Fruit fly (Drosophila melanogaster): Measurements from ENCODE around the gene Neos.

DNA sequence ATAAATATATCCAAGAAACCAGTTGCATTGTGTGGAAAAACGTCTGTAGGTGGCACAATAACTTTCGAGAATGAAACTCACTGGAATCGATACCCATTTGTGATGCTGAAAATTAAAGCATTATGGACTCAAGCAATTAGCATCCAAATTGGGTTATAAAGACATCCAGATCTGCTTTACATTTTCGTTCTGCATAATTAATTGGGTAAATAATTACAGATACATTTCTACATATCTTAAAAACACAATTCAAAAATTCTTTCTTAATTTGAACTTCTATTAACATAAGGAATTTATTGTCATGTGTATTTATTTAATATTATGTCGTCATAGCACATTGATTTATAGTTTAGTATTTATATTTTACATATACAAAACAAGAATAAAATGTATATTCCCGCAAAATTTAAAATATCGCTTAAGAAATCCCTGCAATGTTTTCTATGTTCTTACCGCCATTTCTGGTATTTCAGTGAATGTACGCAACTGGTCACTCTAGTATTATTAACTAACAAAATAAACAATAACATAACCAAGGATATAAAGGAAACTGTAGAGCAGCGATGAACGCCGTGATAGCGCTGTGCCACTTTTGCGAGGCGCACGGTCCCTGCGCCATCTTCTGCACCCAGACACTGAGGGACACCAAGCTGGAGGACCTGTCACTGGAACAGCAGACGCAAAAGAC, 3.2 kb upstream of the Neos start, which contains the start of the genes CG14829 and BHD:
- TF ChIP-seq pdm3 (GFP tag; optimal IDR thresholded peaks at IDR 0.05) (no peak), fd59A (GFP tag; optimal IDR thresholded peaks at IDR 0.05) (no peak), CG8632 (GFP tag; optimal IDR thresholded peaks at IDR 0.05) (no peak), CG31627 (GFP tag; optimal IDR thresholded peaks at IDR 0.05) (no peak), Gug (GFP tag; IDR thresholded peaks at IDR 0.05) (no peak), CG7368 (GFP tag; optimal IDR thresholded peaks at IDR 0.05) (no peak)

Data from whole organism, prepupa.